Worm (Caenorhabditis elegans): ENCODE measurements around the gene T14G8.2.

DNA sequence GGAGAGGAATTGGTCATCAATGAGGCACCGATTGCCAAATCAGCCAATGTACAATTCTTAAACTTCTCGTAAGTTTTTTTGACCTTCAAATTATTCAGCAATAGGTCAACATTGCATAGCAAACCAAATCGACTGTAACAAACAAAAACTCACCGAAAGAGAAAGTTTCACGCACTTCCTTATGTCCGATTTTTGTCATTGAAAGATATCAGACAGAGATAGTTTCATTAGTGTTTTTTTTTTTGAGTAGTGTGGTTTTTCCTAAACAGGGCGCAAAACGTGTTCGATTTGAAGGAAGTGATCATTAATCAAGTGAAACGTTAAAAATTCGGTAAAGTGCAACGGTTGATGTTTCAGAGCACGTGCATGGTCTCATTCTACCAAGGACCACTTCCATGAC lies 13.6 kb upstream of the T14G8.2 start:
- TF ChIP-seq flt-1 (GFP tag; IDR thresholded peaks at IDR 0.05) (no peak), ceh-36 (tag; optimal IDR thresholded peaks at IDR 0.05) (no peak), ama-1 (optimal IDR thresholded peaks at IDR 0.05) (no peak), tra-4 (tag; optimal IDR thresholded peaks at IDR 0.05) (no peak), sea-1 (GFP tag; conservative IDR thresholded peaks at IDR 0.05) (no peak), ets-7 (tag; optimal IDR thresholded peaks at IDR 0.05) (no peak)
